Fruit fly (Drosophila melanogaster) whole organism, embryonic: Measurements from ENCODE around the gene CG6000.

Experiments
- ATbp ChIP-seq: fragments of 200-800 bp; sonication (Bioruptor generic); optimal IDR thresholded peaks from 2 replicates; lab custom pipeline; 2017; ENCODE audit warnings: missing biosample characterization, mild to moderate bottlenecking, missing genetic modification characterization, missing genetic modification reagents
- Abd-B ChIP-seq: fragments of 200-800 bp; sonication (Bioruptor generic); optimal IDR thresholded peaks from 2 replicates; lab custom pipeline; 2018; ENCODE audit warnings: missing biosample characterization, mild to moderate bottlenecking, missing genetic modification characterization, moderate library complexity
- Atf-2 ChIP-seq: fragments of 200-800 bp; sonication (Bioruptor generic); optimal IDR thresholded peaks from 2 replicates; lab custom pipeline; 2016; ENCODE audit warnings: missing biosample characterization, missing genetic modification characterization
- Atf6 ChIP-seq: fragments of 200-800 bp; sonication (Bioruptor generic); IDR thresholded peaks from 2 replicates; pipeline ENCODE4 v1.3.6; 2022; ENCODE audit warnings: missing biosample characterization, missing genetic modification characterization
- BtbVII ChIP-seq: fragments of 200-800 bp; sonication (Bioruptor generic); optimal IDR thresholded peaks from 3 replicates; lab custom pipeline; 2017; ENCODE audit warnings: missing biosample characterization, mild to moderate bottlenecking, missing genetic modification characterization
- CG10274 ChIP-seq: fragments of 200-800 bp; sonication (Bioruptor generic); optimal IDR thresholded peaks from 3 replicates; lab custom pipeline; 2017; ENCODE audit warnings: missing biosample characterization, mild to moderate bottlenecking, missing genetic modification characterization
- CG11085 ChIP-seq: fragments of 200-800 bp; sonication (Bioruptor generic); IDR thresholded peaks from 2 replicates; pipeline ENCODE4 v1.3.6; 2022; ENCODE audit warnings: missing biosample characterization, missing genetic modification characterization
- CG11695 ChIP-seq: fragments of 200-800 bp; sonication (Bioruptor generic); IDR thresholded peaks from 3 replicates; pipeline ENCODE4 v1.3.6; 2022; ENCODE audit warnings: missing biosample characterization, missing genetic modification characterization
- CG12744 ChIP-seq: fragments of 200-800 bp; sonication (Bioruptor generic); optimal IDR thresholded peaks from 2 replicates; lab custom pipeline; 2016; ENCODE audit warnings: missing biosample characterization, missing genetic modification characterization
- CG12769 ChIP-seq: fragments of 200-800 bp; sonication (Bioruptor generic); optimal IDR thresholded peaks from 2 replicates; lab custom pipeline; 2019; ENCODE audit warnings: missing biosample characterization, mild to moderate bottlenecking, missing genetic modification characterization, moderate library complexity
- CG13624 ChIP-seq: fragments of 200-800 bp; sonication (Bioruptor generic); optimal IDR thresholded peaks from 2 replicates; lab custom pipeline; 2016; ENCODE audit warnings: missing biosample characterization, missing genetic modification characterization
- CG14667 ChIP-seq: fragments of 200-800 bp; sonication (Bioruptor generic); IDR thresholded peaks from 2 replicates; pipeline ENCODE4 v1.3.6; 2022; ENCODE audit warnings: missing biosample characterization, missing genetic modification characterization
- CG2678 ChIP-seq: fragments of 200-800 bp; sonication (Bioruptor generic); optimal IDR thresholded peaks from 3 replicates; lab custom pipeline; 2019; ENCODE audit warnings: missing biosample characterization, mild to moderate bottlenecking, missing genetic modification characterization, moderate library complexity
- CG32532 ChIP-seq: fragments of 200-800 bp; sonication (Bioruptor generic); IDR thresholded peaks from 2 replicates; pipeline ENCODE4 v1.3.6; 2022; ENCODE audit warnings: missing biosample characterization, missing genetic modification characterization
- CG34376 ChIP-seq: fragments of 200-800 bp; sonication (Bioruptor generic); optimal IDR thresholded peaks from 2 replicates; lab custom pipeline; 2018; ENCODE audit warnings: missing biosample characterization, mild to moderate bottlenecking, missing genetic modification characterization
- CG7372 ChIP-seq: fragments of 200-800 bp; sonication (Bioruptor generic); IDR thresholded peaks from 2 replicates; pipeline ENCODE4 v1.3.6; 2022; ENCODE audit warnings: missing biosample characterization, missing genetic modification characterization
- CG7839 ChIP-seq: fragments of 200-800 bp; sonication (Bioruptor generic); optimal IDR thresholded peaks from 3 replicates; lab custom pipeline; 2018; ENCODE audit warnings: missing biosample characterization, mild to moderate bottlenecking, missing genetic modification characterization, moderate library complexity
- CG8924 ChIP-seq: fragments of 200-800 bp; optimal IDR thresholded peaks from 3 replicates; lab custom pipeline; 2019; ENCODE audit warnings: missing biosample characterization, mild to moderate bottlenecking, missing genetic modification characterization, moderate library complexity
- D19B ChIP-seq: fragments of 200-800 bp; sonication (Bioruptor generic); optimal IDR thresholded peaks from 2 replicates; lab custom pipeline; 2017; ENCODE audit warnings: missing biosample characterization, mild to moderate bottlenecking, missing genetic modification characterization
- Dad ChIP-seq: fragments of 200-800 bp; sonication (Bioruptor generic); optimal IDR thresholded peaks from 3 replicates; lab custom pipeline; 2016; ENCODE audit warnings: missing biosample characterization, missing genetic modification characterization
- Drgx ChIP-seq: fragments of 200-800 bp; sonication (Bioruptor generic); IDR thresholded peaks from 2 replicates; pipeline ENCODE4 v1.3.6; 2022; ENCODE audit warnings: missing biosample characterization, missing genetic modification characterization
- Hr51 ChIP-seq, 2 experiments: fragments of 200-800 bp; sonication (Bioruptor generic); optimal IDR thresholded peaks; 2 replicates in 1 of 2; 3 replicates in 1 of 2; lab custom pipeline; 2016 to 2018; ENCODE audit warnings: missing biosample characterization in 2 of 2, missing genetic modification characterization in 2 of 2, mild to moderate bottlenecking in 1 of 2, moderate library complexity in 1 of 2
- Hr78 ChIP-seq, 2 experiments: fragments of 200-800 bp in 1 of 2; fragments of >200 bp in 1 of 2; sonication (Bioruptor generic) in 1 of 2; optimal IDR thresholded peaks; 2 replicates each; lab custom pipeline; 2017 to 2019; ENCODE audit warnings: missing biosample characterization in 2 of 2, missing genetic modification characterization in 2 of 2, mild to moderate bottlenecking in 1 of 2, moderate library complexity in 1 of 2
- Med ChIP-seq: fragments of 200-800 bp; sonication (Bioruptor generic); peaks from one replicate; lab custom pipeline; 2016; ENCODE audit warnings: missing biosample characterization, missing genetic modification characterization, mild to moderate bottlenecking, inconsistent platforms, moderate library complexity
- Oli ChIP-seq: fragments of 200-800 bp; sonication (Bioruptor generic); optimal IDR thresholded peaks from 2 replicates; lab custom pipeline; 2018; ENCODE audit warnings: missing biosample characterization, mild to moderate bottlenecking, missing genetic modification characterization, moderate library complexity
- Sox102F ChIP-seq: fragments of 200-800 bp; sonication (Bioruptor generic); optimal IDR thresholded peaks from 2 replicates; lab custom pipeline; 2018; ENCODE audit warnings: missing biosample characterization, mild to moderate bottlenecking, missing genetic modification characterization, moderate library complexity
- Spps ChIP-seq: fragments of 200-800 bp; sonication (Bioruptor generic); optimal IDR thresholded peaks from 2 replicates; lab custom pipeline; 2018; ENCODE audit warnings: missing biosample characterization, mild to moderate bottlenecking, missing genetic modification characterization
- abd-A ChIP-seq: fragments of 200-800 bp; sonication (Bioruptor generic); optimal IDR thresholded peaks from 3 replicates; lab custom pipeline; 2019; ENCODE audit warnings: missing biosample characterization, mild to moderate bottlenecking, missing genetic modification characterization, moderate library complexity
- al ChIP-seq: fragments of 200-800 bp; sonication (Bioruptor generic); IDR thresholded peaks from 2 replicates; pipeline ENCODE4 v1.3.6; 2022; ENCODE audit warnings: missing biosample characterization, missing genetic modification characterization
- cato ChIP-seq: fragments of 200-800 bp; sonication (Bioruptor generic); optimal IDR thresholded peaks from 2 replicates; lab custom pipeline; 2016; ENCODE audit warnings: missing biosample characterization, missing genetic modification characterization, borderline replicate concordance
- chinmo ChIP-seq: fragments of 200-800 bp; sonication (Bioruptor generic); IDR thresholded peaks from 4 replicates; pipeline ENCODE4 v1.3.6; 2022; ENCODE audit warnings: missing biosample characterization, missing genetic modification characterization; ENCODE audit not compliant: partially characterized antibody
- eyg ChIP-seq: fragments of 200-800 bp; sonication (Bioruptor generic); optimal IDR thresholded peaks from 3 replicates; lab custom pipeline; 2016; ENCODE audit warnings: missing biosample characterization, missing genetic modification characterization
- fd64A ChIP-seq: fragments of 200-800 bp; sonication (Bioruptor generic); optimal IDR thresholded peaks from 3 replicates; lab custom pipeline; 2018; ENCODE audit warnings: missing biosample characterization, mild to moderate bottlenecking, missing genetic modification characterization
- hbn ChIP-seq: fragments of 200-800 bp; sonication (Bioruptor generic); IDR thresholded peaks from 2 replicates; pipeline ENCODE4 v1.3.6; 2022; ENCODE audit warnings: missing biosample characterization, missing genetic modification characterization; ENCODE audit not compliant: partially characterized antibody
- otp ChIP-seq: fragments of 200-800 bp; sonication (Bioruptor generic); IDR thresholded peaks from 3 replicates; pipeline ENCODE4, ENCODE4 v1.3.6; 2022; ENCODE audit warnings: missing biosample characterization, missing genetic modification characterization
- pan ChIP-seq, 4 experiments: fragments of >200 bp in 3 of 4; fragments of 200-800 bp in 1 of 4; sonication (Bioruptor generic) in 1 of 4; optimal IDR thresholded peaks in 3 of 4; IDR thresholded peaks in 1 of 4; 2 replicates each; pipeline versions ENCODE4 v1.3.6 to Lab custom; 2017 to 2022; ENCODE audit warnings: missing biosample characterization in 2 of 4, missing genetic modification characterization in 2 of 4, mixed read lengths in 1 of 4
- row ChIP-seq: fragments of 200-800 bp; sonication (Bioruptor generic); IDR thresholded peaks from 3 replicates; pipeline ENCODE4 v1.3.6; 2022; ENCODE audit warnings: missing biosample characterization, missing genetic modification characterization
- schlank ChIP-seq: fragments of 200-800 bp; sonication (Bioruptor generic); optimal IDR thresholded peaks from 2 replicates; lab custom pipeline; 2018; ENCODE audit warnings: missing biosample characterization, mild to moderate bottlenecking, missing genetic modification characterization
- sd ChIP-seq: fragments of 200-800 bp; sonication (Bioruptor generic); optimal IDR thresholded peaks from 3 replicates; lab custom pipeline; 2018; ENCODE audit warnings: missing biosample characterization, mild to moderate bottlenecking, missing genetic modification characterization, moderate library complexity
- sna ChIP-seq: fragments of 200-800 bp; sonication (Bioruptor generic); IDR thresholded peaks from 2 replicates; pipeline ENCODE4 v1.3.6; 2022; ENCODE audit warnings: missing biosample characterization, missing genetic modification characterization; ENCODE audit not compliant: partially characterized antibody
- sqz ChIP-seq: fragments of 200-800 bp; sonication (Bioruptor generic); optimal IDR thresholded peaks from 3 replicates; lab custom pipeline; 2018; ENCODE audit warnings: missing biosample characterization, mild to moderate bottlenecking, missing genetic modification characterization
- stc ChIP-seq: fragments of 200-800 bp; sonication (Bioruptor generic); IDR thresholded peaks from 2 replicates; pipeline ENCODE4 v1.3.6; 2022; ENCODE audit warnings: missing biosample characterization, missing genetic modification characterization
- vvl ChIP-seq: fragments of 200-800 bp; sonication (Bioruptor generic); IDR thresholded peaks from 2 replicates; pipeline ENCODE4 v1.3.6; 2022; ENCODE audit warnings: missing biosample characterization, missing genetic modification characterization
- zen ChIP-seq: fragments of 200-800 bp; sonication (Bioruptor generic); optimal IDR thresholded peaks from 3 replicates; lab custom pipeline; 2018; ENCODE audit warnings: missing biosample characterization, mild to moderate bottlenecking, missing genetic modification characterization, moderate library complexity

Gene CG6000

dm6 chr3R:24015939-24016913 lies 38.0 kb upstream of the CG6000 start (continued):
- TF ChIP-seq fd64A (no peak), CG32532 (GFP tag; lab: Robert Waterston, UW) (no peak), hbn (GFP tag; lab: Robert Waterston, UW) (no peak), Dad (GFP tag; lab: Kevin White, UChicago) (no peak), CG10274 (GFP tag; lab: Kevin White, UChicago) (no peak), CG34376 (GFP tag; lab: Kevin White, UChicago) (peak; percentile 44), CG11085 (GFP tag; lab: Robert Waterston, UW) (no peak), Atf6 (GFP tag; lab: Robert Waterston, UW) (peak; percentile 21; the same call in 1 of the 2 replicates), BtbVII (peak; percentile 28), CG2678 (tag; lab: Kevin White, UChicago) (peak; percentile 41), chinmo (GFP tag; lab: Robert Waterston, UW) (0 out of 4 replicates have a peak, but pooled peaks have one; percentile 73)

dm6 chr3R:24017648-24018047 lies 36.5 kb upstream of the CG6000 start:
- peak; percentile 52; the same call in 1 of the 2 replicates for TF ChIP-seq CG7372
- TF ChIP-seq otp = 0 out of 3 replicates have a peak, but pooled peaks have one; percentile 36
- TF ChIP-seq CG13624 (GFP tag; lab: Kevin White, UChicago) = no peak
- peak; percentile 9 for TF ChIP-seq Sox102F (GFP tag; lab: Kevin White, UChicago)
- peak in 1 of 2 experiments; percentile 10 for TF ChIP-seq Hr51 (GFP tag; optimal IDR thresholded peaks at IDR 0.05; lab: Kevin White, UChicago)
- peak; percentile 26; the same call in 1 of the 3 replicates for TF ChIP-seq row (GFP tag; lab: Robert Waterston, UW)
- peak; percentile 54 for TF ChIP-seq Med
- no peak for TF ChIP-seq pan (optimal IDR thresholded peaks at IDR 0.05; lab: Kevin White, UChicago)
- peak in 1 of 2 experiments; percentile 37 for TF ChIP-seq pan (GFP tag; optimal IDR thresholded peaks at IDR 0.05 in 1 of 2, IDR thresholded peaks at IDR 0.05 in 1 of 2)
- no peak for TF ChIP-seq eyg (GFP tag; lab: Kevin White, UChicago)
- 0 out of 3 replicates have a peak, but pooled peaks have one; percentile 25 for TF ChIP-seq CG11695 (GFP tag; lab: Robert Waterston, UW)
- no peak for TF ChIP-seq CG7839 (tag; lab: Kevin White, UChicago)
- TF ChIP-seq vvl (GFP tag; lab: Robert Waterston, UW) = 0 out of 2 replicates have a peak, but pooled peaks have one; percentile 15
- peak; percentile 8; the same call in 1 of the 2 replicates for TF ChIP-seq stc (GFP tag; lab: Robert Waterston, UW)
- peak; percentile 34 for TF ChIP-seq D19B
- TF ChIP-seq Drgx (GFP tag; lab: Robert Waterston, UW) = 0 out of 2 replicates have a peak, but pooled peaks have one; percentile 43
- TF ChIP-seq Oli (tag; lab: Kevin White, UChicago) = peak; percentile 10
- no peak for TF ChIP-seq CG12744 (GFP tag; lab: Kevin White, UChicago)

dm6 chr3R:24021895-24022294 lies 32.3 kb upstream of the CG6000 start:
- no peak for TF ChIP-seq Spps
- peak; percentile 94 for TF ChIP-seq sd (tag; lab: Kevin White, UChicago)
- TF ChIP-seq CG12769 (tag; lab: Kevin White, UChicago) = no peak
- no peak for TF ChIP-seq zen (tag; lab: Kevin White, UChicago)
- no peak for TF ChIP-seq sna (GFP tag; lab: Robert Waterston, UW)
- no peak for TF ChIP-seq CG8924
- no peak for TF ChIP-seq Hr78 (GFP tag; optimal IDR thresholded peaks at IDR 0.05; lab: Kevin White, UChicago)
- no peak for TF ChIP-seq CG14667
- TF ChIP-seq Atf-2 = no peak
- TF ChIP-seq al (GFP tag; lab: Robert Waterston, UW) = no peak
- no peak for TF ChIP-seq ATbp (GFP tag; lab: Kevin White, UChicago)
- no peak for TF ChIP-seq sqz (GFP tag; lab: Kevin White, UChicago)
- TF ChIP-seq cato (GFP tag; lab: Kevin White, UChicago) = no peak
- TF ChIP-seq abd-A = peak; percentile 3
- TF ChIP-seq Abd-B = no peak
- no peak for TF ChIP-seq schlank (tag; lab: Kevin White, UChicago)
- TF ChIP-seq Med = peak; percentile 39
